Fruit fly (Drosophila melanogaster): ENCODE measurements around the gene AMPdeam.

AMPdeam gene

dm6 chrX:13819682-13820081, 26.0 kb downstream of the AMPdeam start:
- no peak for TF ChIP-seq CG8159 (tag; optimal IDR thresholded peaks at IDR 0.05)
- TF ChIP-seq CG4496 (GFP tag; IDR thresholded peaks at IDR 0.05): no peak

DNA sequence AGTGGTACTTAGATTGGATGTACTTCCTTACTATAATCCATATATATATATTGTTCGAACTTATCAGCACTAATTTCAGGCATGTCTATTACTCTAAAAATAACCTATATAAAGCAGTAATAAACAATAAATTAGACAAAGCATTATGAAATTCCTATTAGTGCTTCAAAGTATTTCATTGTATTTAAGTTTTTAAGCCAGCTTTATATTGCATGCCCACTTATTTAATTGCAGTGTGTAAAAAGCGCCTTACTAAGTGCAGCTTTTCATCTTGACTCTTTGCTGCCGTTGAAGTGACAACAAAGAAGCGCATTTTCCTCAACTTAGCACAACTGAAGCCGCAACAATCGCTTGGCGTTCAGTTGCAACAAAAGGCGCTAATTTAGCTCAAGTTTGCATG, 26.8 kb downstream of the AMPdeam start:
- TF ChIP-seq Snoo (tag; optimal IDR thresholded peaks at IDR 0.05) (no peak), CG14655 (GFP tag; optimal IDR thresholded peaks at IDR 0.05) (peak; percentile 53), CG8301 (tag; optimal IDR thresholded peaks at IDR 0.05) (peak; percentile 15), CG4496 (GFP tag; IDR thresholded peaks at IDR 0.05) (no peak), CG9948 (tag; optimal IDR thresholded peaks at IDR 0.05) (no peak), Ets98B (GFP tag; IDR thresholded peaks at IDR 0.05) (0 out of 2 replicates have a peak, but pooled peaks have one; percentile 16), CG10348 (GFP tag; IDR thresholded peaks at IDR 0.05) (no peak), CG13204 (GFP tag; optimal IDR thresholded peaks at IDR 0.05) (no peak)

DNA sequence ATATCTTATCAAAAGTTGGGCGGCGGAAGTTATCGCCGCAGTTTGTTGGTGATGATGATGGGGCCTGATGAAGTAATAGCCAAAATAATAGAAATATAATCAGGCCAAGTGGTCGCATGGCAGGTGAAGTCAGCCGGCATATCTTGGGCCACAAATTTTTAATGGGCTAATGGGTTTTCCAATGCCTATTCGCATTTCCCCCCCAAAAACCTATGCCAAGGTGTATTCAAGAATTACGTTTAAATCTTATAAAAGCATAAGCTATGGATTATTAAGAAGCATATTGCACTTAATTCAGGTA, 27.5 kb downstream of the AMPdeam start:
- TF ChIP-seq CG12605 (GFP tag; IDR thresholded peaks at IDR 0.05) (no peak), Pif1B (GFP tag; optimal IDR thresholded peaks at IDR 0.05) (no peak), CG8301 (tag; optimal IDR thresholded peaks at IDR 0.05) (no peak), CG9948 (tag; optimal IDR thresholded peaks at IDR 0.05) (no peak), CG34367 (tag; optimal IDR thresholded peaks at IDR 0.05) (no peak), gl (tag; optimal IDR thresholded peaks at IDR 0.05) (no peak), CG17806 (tag; optimal IDR thresholded peaks at IDR 0.05) (no peak), CG8159 (tag; optimal IDR thresholded peaks at IDR 0.05) (no peak), Ets98B (GFP tag; IDR thresholded peaks at IDR 0.05) (no peak), fd96Ca (GFP tag; IDR thresholded peaks at IDR 0.05) (no peak), CG4496 (GFP tag; IDR thresholded peaks at IDR 0.05) (no peak), Snoo (tag; optimal IDR thresholded peaks at IDR 0.05) (no peak), Pif1A (GFP tag; optimal IDR thresholded peaks at IDR 0.05) (no peak), rn (GFP tag; IDR thresholded peaks at IDR 0.05) (no peak), CG14655 (GFP tag; optimal IDR thresholded peaks at IDR 0.05) (no peak), EcR (GFP tag; optimal IDR thresholded peaks at IDR 0.05) (no peak), CG32121 (GFP tag; IDR thresholded peaks at IDR 0.05) (no peak), CG13204 (GFP tag; optimal IDR thresholded peaks at IDR 0.05) (no peak)

DNA sequence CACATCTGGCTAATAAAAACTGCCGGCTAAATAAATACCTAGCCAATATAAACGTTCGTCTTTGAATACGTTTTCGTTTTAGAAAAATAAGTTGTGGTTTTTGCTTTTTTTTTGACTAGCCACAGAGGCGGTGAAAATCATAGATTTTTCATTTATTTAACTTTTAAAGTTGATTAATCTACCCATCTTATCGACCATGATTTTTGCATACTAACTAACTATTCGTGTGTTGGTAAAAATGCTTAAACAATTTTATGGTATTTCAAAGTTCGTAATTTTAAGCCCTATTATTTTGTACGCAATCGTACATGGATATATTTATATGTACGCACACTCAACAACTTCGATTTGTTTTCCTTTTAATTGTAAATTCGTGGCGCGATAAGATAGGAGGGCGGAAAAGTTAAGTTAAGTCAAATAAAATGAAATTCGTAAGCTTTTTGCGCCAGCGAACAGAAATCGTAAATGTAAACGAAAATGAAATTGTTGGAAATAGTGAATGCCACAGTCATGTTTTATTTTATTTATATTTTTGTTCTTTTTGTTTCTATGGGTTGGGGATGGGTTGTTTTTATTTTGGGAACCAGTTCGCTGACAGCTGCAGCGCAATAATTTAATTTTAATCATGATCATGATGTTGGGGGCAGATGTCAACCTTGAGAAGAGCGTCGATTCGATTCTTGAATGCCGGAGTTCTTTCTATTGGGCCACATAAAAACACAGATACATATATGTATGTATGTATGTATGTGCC, 28.1 kb downstream of the AMPdeam start:
- peak; percentile 40; the same call in 1 of the 3 replicates for TF ChIP-seq CG4496 (GFP tag; IDR thresholded peaks at IDR 0.05)
- no peak for TF ChIP-seq CG14655 (GFP tag; optimal IDR thresholded peaks at IDR 0.05)
- peak; percentile 20 for TF ChIP-seq CG8301 (tag; optimal IDR thresholded peaks at IDR 0.05)
- peak; percentile 56 for TF ChIP-seq CG32121 (GFP tag; IDR thresholded peaks at IDR 0.05)
- no peak for TF ChIP-seq CG34367 (tag; optimal IDR thresholded peaks at IDR 0.05)
- no peak for TF ChIP-seq D1 (tag; optimal IDR thresholded peaks at IDR 0.05)
- TF ChIP-seq CG10348 (GFP tag; IDR thresholded peaks at IDR 0.05): no peak
- TF ChIP-seq Ets98B (GFP tag; IDR thresholded peaks at IDR 0.05): peak; percentile 56; the same call in 1 of the 2 replicates
- no peak for TF ChIP-seq fd96Ca (GFP tag; IDR thresholded peaks at IDR 0.05)
- peak; percentile 42; the same call in 1 of the 2 replicates for TF ChIP-seq CG12605 (GFP tag; IDR thresholded peaks at IDR 0.05)
- peak; percentile 4 for TF ChIP-seq Pif1B (GFP tag; optimal IDR thresholded peaks at IDR 0.05)
- TF ChIP-seq rn (GFP tag; IDR thresholded peaks at IDR 0.05): no peak

- TF ChIP-seq rn (GFP tag; IDR thresholded peaks at IDR 0.05): peak; percentile 41; the same call in 1 of the 2 replicates
- TF ChIP-seq Pif1B (GFP tag; optimal IDR thresholded peaks at IDR 0.05): peak; percentile 38
- TF ChIP-seq Pif1A (GFP tag; optimal IDR thresholded peaks at IDR 0.05): peak; percentile 73
- TF ChIP-seq CG13204 (GFP tag; optimal IDR thresholded peaks at IDR 0.05): peak; percentile 31
- peak; percentile 77 for TF ChIP-seq CG32121 (GFP tag; IDR thresholded peaks at IDR 0.05)
- TF ChIP-seq CG12605 (GFP tag; IDR thresholded peaks at IDR 0.05): peak; percentile 52
- peak; percentile 73 for TF ChIP-seq CG15710 (tag; optimal IDR thresholded peaks at IDR 0.05)
- peak; percentile 52 for TF ChIP-seq D1 (tag; optimal IDR thresholded peaks at IDR 0.05)
- peak; percentile 59 for TF ChIP-seq CG17806 (tag; optimal IDR thresholded peaks at IDR 0.05)
- TF ChIP-seq CG8159 (tag; optimal IDR thresholded peaks at IDR 0.05): peak; percentile 76
- TF ChIP-seq EcR (GFP tag; optimal IDR thresholded peaks at IDR 0.05): no peak
- peak; percentile 86 for TF ChIP-seq CG8301 (tag; optimal IDR thresholded peaks at IDR 0.05)
- peak; percentile 45; the same call in 2 of the 3 replicates for TF ChIP-seq CG4496 (GFP tag; IDR thresholded peaks at IDR 0.05)
- TF ChIP-seq CG34367 (tag; optimal IDR thresholded peaks at IDR 0.05): peak; percentile 58
- peak; percentile 80 for TF ChIP-seq fd96Ca (GFP tag; IDR thresholded peaks at IDR 0.05)
- TF ChIP-seq CG10348 (GFP tag; IDR thresholded peaks at IDR 0.05): peak; percentile 58
- peak; percentile 77; the same call in 1 of the 2 replicates for TF ChIP-seq Ets98B (GFP tag; IDR thresholded peaks at IDR 0.05)
- peak; percentile 71 for TF ChIP-seq Snoo (tag; optimal IDR thresholded peaks at IDR 0.05)
- TF ChIP-seq CG14655 (GFP tag; optimal IDR thresholded peaks at IDR 0.05): peak; percentile 89
- TF ChIP-seq gl (tag; optimal IDR thresholded peaks at IDR 0.05): no peak
- TF ChIP-seq CG9948 (tag; optimal IDR thresholded peaks at IDR 0.05): peak; percentile 72
Observed at dm6 chrX:13815526-13816173, 30.0 kb downstream of the AMPdeam start.

DNA sequence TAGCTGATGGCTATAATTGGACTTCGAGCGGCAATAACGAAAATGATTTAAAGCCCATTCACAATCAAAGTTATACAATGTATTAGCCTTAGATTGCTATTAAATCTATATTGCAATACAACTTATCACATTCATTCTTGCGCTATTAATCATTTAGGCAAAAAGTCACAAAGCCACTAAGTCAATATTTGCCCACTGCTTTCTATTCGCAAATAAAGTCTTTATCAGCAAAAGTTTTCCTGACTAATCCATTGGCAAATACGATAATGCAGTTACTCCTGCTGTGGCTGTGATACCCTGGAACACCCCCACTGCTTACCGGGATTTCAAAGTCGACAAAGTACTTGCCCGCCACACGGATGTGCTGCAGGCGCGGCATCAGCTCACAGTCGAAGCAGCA, 31.6 kb downstream of the AMPdeam start:
- TF ChIP-seq CG12605 (GFP tag; IDR thresholded peaks at IDR 0.05) (no peak), CG32121 (GFP tag; IDR thresholded peaks at IDR 0.05) (no peak), CG34367 (tag; optimal IDR thresholded peaks at IDR 0.05) (no peak), gl (tag; optimal IDR thresholded peaks at IDR 0.05) (no peak), CG8301 (tag; optimal IDR thresholded peaks at IDR 0.05) (no peak), CG17806 (tag; optimal IDR thresholded peaks at IDR 0.05) (no peak), CG4496 (GFP tag; IDR thresholded peaks at IDR 0.05) (no peak), CG10348 (GFP tag; IDR thresholded peaks at IDR 0.05) (no peak), Pif1A (GFP tag; optimal IDR thresholded peaks at IDR 0.05) (no peak), CG15710 (tag; optimal IDR thresholded peaks at IDR 0.05) (no peak), EcR (GFP tag; optimal IDR thresholded peaks at IDR 0.05) (no peak), D1 (tag; optimal IDR thresholded peaks at IDR 0.05) (no peak), CG8159 (tag; optimal IDR thresholded peaks at IDR 0.05) (no peak)

All from whole organism, pupa.